Fruit fly (Drosophila melanogaster) whole organism, adult: ENCODE results near the gene CG4766.

Experiments used
- CG12768 ChIP-seq: fragments of 200-800 bp; sonication (Bioruptor generic); optimal IDR thresholded peaks from 2 replicates; lab custom pipeline; 2017; ENCODE audit warnings: missing biosample characterization, missing genetic modification characterization, mild to moderate bottlenecking, moderate library complexity, missing genetic modification reagents
- CG1620 ChIP-seq: fragments of 200-800 bp; sonication (Bioruptor generic); optimal IDR thresholded peaks from 2 replicates; lab custom pipeline; 2016; ENCODE audit warnings: missing biosample characterization, missing genetic modification characterization
- CG5204 ChIP-seq: fragments of 200-800 bp; sonication (Bioruptor generic); optimal IDR thresholded peaks from 2 replicates; lab custom pipeline; 2016; ENCODE audit warnings: missing biosample characterization, missing genetic modification characterization
- CG7101 ChIP-seq: fragments of 200-800 bp; sonication (Bioruptor generic); optimal IDR thresholded peaks from 2 replicates; lab custom pipeline; 2018; ENCODE audit warnings: missing biosample characterization, mild to moderate bottlenecking, missing genetic modification characterization, moderate library complexity
- Hr96 ChIP-seq: fragments of 200-800 bp; sonication (Bioruptor generic); optimal IDR thresholded peaks from 2 replicates; lab custom pipeline; 2016; ENCODE audit warnings: missing biosample characterization, missing genetic modification characterization
- Mnt ChIP-seq: fragments of 200-800 bp; sonication (Bioruptor generic); optimal IDR thresholded peaks from 2 replicates; lab custom pipeline; 2016; ENCODE audit warnings: missing biosample characterization, mild to moderate bottlenecking, missing genetic modification characterization
- bab1 ChIP-seq: fragments of 200-800 bp; sonication (Bioruptor generic); optimal IDR thresholded peaks from 3 replicates; lab custom pipeline; 2019; ENCODE audit warnings: missing biosample characterization, mild to moderate bottlenecking, missing genetic modification characterization, moderate library complexity
- toe ChIP-seq: fragments of 200-800 bp; sonication (Bioruptor generic); optimal IDR thresholded peaks from 2 replicates; lab custom pipeline; 2016; ENCODE audit warnings: missing biosample characterization, missing genetic modification characterization

DNA sequence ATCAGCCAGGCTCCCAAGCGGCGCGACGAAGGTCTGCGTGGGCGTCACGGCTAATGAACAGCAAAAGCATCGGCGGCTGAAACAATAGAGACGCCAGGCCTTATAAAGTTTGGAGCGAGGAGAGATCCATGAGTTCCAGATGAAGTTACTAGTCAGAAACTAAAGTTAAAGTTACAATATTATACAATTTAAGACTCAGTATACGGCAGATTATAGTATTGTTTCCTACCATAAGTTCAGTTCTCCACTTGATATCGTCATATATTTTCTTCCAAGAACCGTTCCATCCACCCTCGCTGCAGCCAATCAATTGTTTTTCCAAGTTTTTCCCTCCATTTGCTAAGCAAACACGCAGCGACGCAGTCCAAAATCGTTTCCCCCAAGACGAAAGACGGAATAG is 17.2 kb downstream of the CG4766 start:
- TF ChIP-seq toe (GFP tag; lab: Kevin White, UChicago) (no peak), Hr96 (GFP tag; lab: Kevin White, UChicago) (no peak), CG5204 (GFP tag; lab: Kevin White, UChicago) (no peak), CG12768 (no peak), CG7101 (tag; lab: Kevin White, UChicago) (no peak), bab1 (GFP tag; lab: Kevin White, UChicago) (no peak), Mnt (no peak), CG1620 (no peak)
